Worm (Caenorhabditis elegans) whole organism, L4 larva: ENCODE measurements around the gene W09H1.3.

Source experiments
- egl-27 ChIP-seq: sonication (generic microtip); optimal IDR thresholded peaks from 3 replicates; lab custom pipeline; 2017; ENCODE audit warnings: missing biosample characterization, missing genetic modification reagents, missing genetic modification characterization
- fkh-10 ChIP-seq: fragments of 150-350 bp; optimal IDR thresholded peaks from 2 replicates; lab custom pipeline; 2014; ENCODE audit warnings: missing biosample characterization, missing genetic modification reagents, missing genetic modification characterization

ce11 chrII:13198845-13199244, 14.6 kb downstream of the W09H1.3 start:
- TF ChIP-seq egl-27 (tag; lab: Kevin White, UChicago) (no peak), fkh-10 (GFP tag; lab: Kevin White, UChicago) (no peak)
